Worm (Caenorhabditis elegans) whole organism, L4 larva: ENCODE results near the gene ZC412.5.
A peak's percentile ranks its signal among the peaks of the same experiment; 100 is the strongest.

ENCODE experiments used
- F26F4.8 ChIP-seq: fragments of 200-800 bp; sonication (Bioruptor generic); conservative IDR thresholded peaks from 2 replicates; pipeline ENCODE4 v1.3.6; 2022; ENCODE audit warnings: missing genetic modification characterization, missing compliant biosample characterization
- Y48G9A.11 ChIP-seq: fragments of 200-800 bp; sonication (Bioruptor generic); IDR thresholded peaks from 2 replicates; pipeline ENCODE4 v1.3.6; 2022; ENCODE audit warnings: missing genetic modification reagents, missing genetic modification characterization, missing compliant biosample characterization
- aha-1 ChIP-seq: fragments of 150-350 bp; peaks from one replicate; lab custom pipeline; 2014; ENCODE audit warnings: missing biosample characterization, missing genetic modification characterization
- arid-1 ChIP-seq: fragments of 200-800 bp; sonication (Bioruptor generic); conservative IDR thresholded peaks from 2 replicates; pipeline ENCODE4 v1.3.6; 2022; ENCODE audit warnings: missing genetic modification reagents, missing genetic modification characterization, missing compliant biosample characterization
- ceh-20 ChIP-seq: fragments of 200-800 bp; sonication (Bioruptor generic); IDR thresholded peaks from 2 replicates; pipeline ENCODE4 v1.3.6; 2022; ENCODE audit warnings: missing genetic modification reagents, missing genetic modification characterization, missing compliant biosample characterization
- ces-1 ChIP-seq: fragments of 150-350 bp; sonication (generic microtip); optimal IDR thresholded peaks from 4 replicates; lab custom pipeline; 2014; ENCODE audit warnings: missing biosample characterization, missing genetic modification reagents, missing genetic modification characterization
- ctbp-1 ChIP-seq: fragments of 200-800 bp; sonication (Bioruptor generic); IDR thresholded peaks from 2 replicates; pipeline ENCODE4 v1.3.6; 2022; ENCODE audit warnings: missing genetic modification reagents, missing genetic modification characterization, missing compliant biosample characterization
- daf-16 ChIP-seq, 3 experiments: sonication (generic microtip); optimal IDR thresholded peaks; 2 replicates each; lab custom pipeline; 2016 to 2017; ENCODE audit warnings: missing genetic modification characterization in 3 of 3, missing genetic modification reagents in 3 of 3, mild to moderate bottlenecking in 2 of 3, missing compliant biosample characterization in 2 of 3, missing biosample characterization in 1 of 3, moderate library complexity in 1 of 3
- daf-19 ChIP-seq: fragments of 200-800 bp; sonication (Bioruptor generic); conservative IDR thresholded peaks from 2 replicates; pipeline ENCODE4 v1.3.6; 2022; ENCODE audit warnings: missing genetic modification characterization, missing compliant biosample characterization
- daf-8 ChIP-seq: fragments of 200-800 bp; sonication (Bioruptor generic); IDR thresholded peaks from 2 replicates; pipeline ENCODE4 v1.3.6; 2022; ENCODE audit warnings: missing genetic modification characterization, missing compliant biosample characterization
- dmd-6 ChIP-seq: fragments of 200-800 bp; sonication (Bioruptor generic); IDR thresholded peaks from 2 replicates; pipeline ENCODE4 v1.3.6; 2022; ENCODE audit warnings: missing genetic modification reagents, missing genetic modification characterization, missing compliant biosample characterization
- dpl-1 ChIP-seq: fragments of 150-350 bp; optimal IDR thresholded peaks from 2 replicates; lab custom pipeline; 2014; ENCODE audit warnings: missing biosample characterization, missing genetic modification reagents, missing genetic modification characterization
- duxl-1 ChIP-seq: sonication (generic microtip); optimal IDR thresholded peaks from 2 replicates; lab custom pipeline; 2016; ENCODE audit warnings: mild to moderate bottlenecking, missing genetic modification characterization, moderate library complexity, missing compliant biosample characterization; ENCODE audit not compliant: poor library complexity
- dve-1 ChIP-seq: sonication (generic microtip); optimal IDR thresholded peaks from 2 replicates; lab custom pipeline; 2017; ENCODE audit warnings: antibody characterized with exemption, mild to moderate bottlenecking, missing genetic modification characterization, missing compliant biosample characterization; ENCODE audit not compliant: insufficient read depth
- hlh-30 ChIP-seq: sonication (generic microtip); optimal IDR thresholded peaks from 2 replicates; lab custom pipeline; 2017; ENCODE audit warnings: antibody characterized with exemption, mild to moderate bottlenecking, missing genetic modification characterization, missing compliant biosample characterization; ENCODE audit not compliant: insufficient read depth
- hmg-1.1 ChIP-seq: fragments of 200-800 bp; sonication (Bioruptor generic); IDR thresholded peaks from 2 replicates; pipeline ENCODE4 v1.3.6; 2022; ENCODE audit warnings: missing genetic modification reagents, missing genetic modification characterization, missing compliant biosample characterization
- lim-7 ChIP-seq: fragments of 200-800 bp; sonication (Bioruptor generic); IDR thresholded peaks from 2 replicates; pipeline ENCODE4 v1.3.6; 2022; ENCODE audit warnings: missing genetic modification characterization, missing compliant biosample characterization
- lin-15B ChIP-seq: fragments of 150-350 bp; sonication (generic microtip); optimal IDR thresholded peaks from 3 replicates; lab custom pipeline; 2014; ENCODE audit warnings: missing biosample characterization, missing genetic modification characterization
- lin-29 ChIP-seq: fragments of 200-800 bp; sonication (Bioruptor generic); IDR thresholded peaks from 2 replicates; pipeline ENCODE4 v1.3.6; 2022; ENCODE audit warnings: missing genetic modification reagents, missing genetic modification characterization, missing compliant biosample characterization
- lsy-2 ChIP-seq, 2 experiments: fragments of 150-350 bp in 1 of 2; sonication (generic microtip) in 1 of 2; optimal IDR thresholded peaks; 2 replicates each; lab custom pipeline; 2014 to 2017; ENCODE audit warnings: missing biosample characterization in 2 of 2, missing genetic modification characterization in 2 of 2
- mdt-29 ChIP-seq: fragments of 200-800 bp; sonication (Bioruptor generic); IDR thresholded peaks from 2 replicates; pipeline ENCODE4 v1.3.6; 2022; ENCODE audit warnings: missing genetic modification reagents, missing genetic modification characterization, missing compliant biosample characterization
- mep-1 ChIP-seq: fragments of 150-350 bp; sonication (generic microtip); optimal IDR thresholded peaks from 3 replicates; lab custom pipeline; 2014; ENCODE audit warnings: missing biosample characterization, missing genetic modification characterization
- mes-2 ChIP-seq: sonication (generic microtip); optimal IDR thresholded peaks from 2 replicates; lab custom pipeline; 2016; ENCODE audit warnings: missing genotype, mild to moderate bottlenecking, missing genetic modification characterization, missing compliant biosample characterization; ENCODE audit not compliant: poor library complexity, severe bottlenecking
- mxl-2 ChIP-seq: fragments of 200-800 bp; sonication (Bioruptor generic); conservative IDR thresholded peaks from 2 replicates; pipeline ENCODE4 v1.3.6; 2022; ENCODE audit warnings: missing genetic modification reagents, missing genetic modification characterization, missing compliant biosample characterization
- nhr-10 ChIP-seq: fragments of 150-350 bp; optimal IDR thresholded peaks from 2 replicates; lab custom pipeline; 2014; ENCODE audit warnings: missing biosample characterization, missing genetic modification characterization
- nhr-102 ChIP-seq: sonication (generic microtip); optimal IDR thresholded peaks from 2 replicates; lab custom pipeline; 2016; ENCODE audit warnings: mild to moderate bottlenecking, missing genetic modification characterization, moderate library complexity, missing compliant biosample characterization
- nhr-11 ChIP-seq: fragments of 150-350 bp; optimal IDR thresholded peaks from 2 replicates; lab custom pipeline; 2014; ENCODE audit warnings: missing biosample characterization, missing genetic modification characterization
- nhr-28 ChIP-seq: fragments of 150-350 bp; optimal IDR thresholded peaks from 2 replicates; lab custom pipeline; 2014; ENCODE audit warnings: missing biosample characterization, missing genetic modification characterization
- nhr-48 ChIP-seq: sonication (generic microtip); optimal IDR thresholded peaks from 2 replicates; lab custom pipeline; 2016; ENCODE audit warnings: mild to moderate bottlenecking, missing genetic modification characterization, missing compliant biosample characterization
- nhr-6 ChIP-seq: fragments of 150-350 bp; optimal IDR thresholded peaks from 2 replicates; lab custom pipeline; 2014; ENCODE audit warnings: missing biosample characterization, missing genetic modification characterization
- php-3 ChIP-seq: fragments of 200-800 bp; sonication (Bioruptor generic); IDR thresholded peaks from 2 replicates; pipeline ENCODE4 v1.3.6; 2022; ENCODE audit warnings: missing genetic modification reagents, missing genetic modification characterization, missing compliant biosample characterization
- snpc-1.2 ChIP-seq: fragments of 200-800 bp; sonication (Bioruptor generic); IDR thresholded peaks from 2 replicates; pipeline ENCODE4 v1.3.6; 2022; ENCODE audit warnings: missing genetic modification reagents, missing genetic modification characterization, missing compliant biosample characterization
- snpc-4 ChIP-seq: fragments of 150-350 bp; optimal IDR thresholded peaks from 2 replicates; lab custom pipeline; 2014; ENCODE audit warnings: missing biosample characterization, missing genetic modification characterization
- spr-1 ChIP-seq: sonication (generic microtip); optimal IDR thresholded peaks from 2 replicates; lab custom pipeline; 2016; ENCODE audit warnings: mild to moderate bottlenecking, missing genetic modification characterization, missing compliant biosample characterization
- spr-3 ChIP-seq: fragments of 200-800 bp; sonication (Bioruptor generic); optimal IDR thresholded peaks from 2 replicates; lab custom pipeline; 2018; ENCODE audit warnings: mild to moderate bottlenecking, missing genetic modification characterization, missing compliant biosample characterization
- tra-1 ChIP-seq: fragments of 200-800 bp; sonication (Bioruptor generic); IDR thresholded peaks from 2 replicates; pipeline ENCODE4 v1.3.6; 2022; ENCODE audit warnings: missing genetic modification reagents, missing genetic modification characterization, missing compliant biosample characterization
- unc-62 ChIP-seq, 3 experiments: fragments of 150-350 bp in 1 of 3; sonication (generic microtip); optimal IDR thresholded peaks in 2 of 3; peaks in 1 of 3; 1 replicate in 1 of 3; 2 replicates in 2 of 3; lab custom pipeline; 2014 to 2017; ENCODE audit warnings: missing biosample characterization in 3 of 3, missing genetic modification characterization in 3 of 3, missing genetic modification reagents in 3 of 3, missing genotype in 1 of 3
- zag-1 ChIP-seq: fragments of 150-350 bp; optimal IDR thresholded peaks from 2 replicates; lab custom pipeline; 2014; ENCODE audit warnings: missing biosample characterization, missing genetic modification characterization
- ztf-11 ChIP-seq: fragments of 150-350 bp; optimal IDR thresholded peaks from 2 replicates; lab custom pipeline; 2014; ENCODE audit warnings: missing biosample characterization, missing genetic modification characterization

ZC412.5 gene

ce11 chrV:14855626-14856025 lies 19.6 kb downstream of the ZC412.5 start (continued):
- peak; percentile 28 for TF ChIP-seq snpc-4 (tag; lab: Kevin White, UChicago)
- 0 out of 2 replicates have a peak, but pooled peaks have one; percentile 22 for TF ChIP-seq tra-1
- TF ChIP-seq lin-29 (GFP tag; lab: Robert Waterston, UW), result peak; percentile 48; the same call in 1 of the 2 replicates
- TF ChIP-seq nhr-28 (tag; lab: Kevin White, UChicago), result peak; percentile 8
- TF ChIP-seq nhr-102 (tag; lab: Kevin White, UChicago), result no peak
- 0 out of 2 replicates have a peak, but pooled peaks have one; percentile 28 for TF ChIP-seq Y48G9A.11 (GFP tag; lab: Robert Waterston, UW)
- peak; percentile 55; the same call in 1 of the 2 replicates for TF ChIP-seq daf-19 (GFP tag; lab: Robert Waterston, UW)
- no peak for TF ChIP-seq nhr-6
- TF ChIP-seq spr-3, result peak; percentile 35
- peak; percentile 59; the same call in 1 of the 2 replicates for TF ChIP-seq ctbp-1 (GFP tag; lab: Robert Waterston, UW)
- 0 out of 2 replicates have a peak, but pooled peaks have one; percentile 32 for TF ChIP-seq mxl-2
- peak; percentile 62; the same call in 1 of the 2 replicates for TF ChIP-seq arid-1
- TF ChIP-seq ceh-20, result 0 out of 2 replicates have a peak, but pooled peaks have one; percentile 58
- TF ChIP-seq, all 104 proteins: peak for 28

ce11 chrV:14854261-14854660 lies 21.0 kb downstream of the ZC412.5 start:
- peak; percentile 72 for TF ChIP-seq aha-1 (tag; lab: Kevin White, UChicago)
- no peak for TF ChIP-seq nhr-48 (tag; lab: Kevin White, UChicago)
- TF ChIP-seq dmd-6 (GFP tag; lab: Robert Waterston, UW), result 0 out of 2 replicates have a peak, but pooled peaks have one; percentile 21
- TF ChIP-seq, all 104 proteins: peak for 2

ce11 chrV:14853739-14854138 lies 21.5 kb downstream of the ZC412.5 start:
- TF ChIP-seq nhr-48 (tag; lab: Kevin White, UChicago) (no peak), dmd-6 (GFP tag; lab: Robert Waterston, UW) (peak; percentile 86), Y48G9A.11 (GFP tag; lab: Robert Waterston, UW) (no peak), hmg-1.1 (no peak), nhr-11 (tag; lab: Kevin White, UChicago) (no peak), mxl-2 (peak; percentile 83), lim-7 (no peak), spr-1 (tag; lab: Kevin White, UChicago) (no peak)

ce11 chrV:14852620-14853019 lies 22.7 kb downstream of the ZC412.5 start:
- TF ChIP-seq aha-1 (tag; lab: Kevin White, UChicago), result peak; percentile 90
- TF ChIP-seq F26F4.8 (GFP tag; lab: Robert Waterston, UW), result no peak
- no peak for TF ChIP-seq lin-15B (tag; lab: Kevin White, UChicago)
- TF ChIP-seq unc-62 (GFP tag; optimal IDR thresholded peaks at IDR 0.05 in 1 of 2; lab: Kevin White, UChicago), result peak in 1 of 2 experiments; percentile 85
- TF ChIP-seq unc-62 (tag; optimal IDR thresholded peaks at IDR 0.05; lab: Kevin White, UChicago), result no peak
- TF ChIP-seq lin-29 (GFP tag; lab: Robert Waterston, UW), result no peak
- no peak for TF ChIP-seq dmd-6 (GFP tag; lab: Robert Waterston, UW)
- no peak for TF ChIP-seq mep-1

ce11 chrV:14851972-14852371 lies 23.3 kb downstream of the ZC412.5 start:
- no peak for TF ChIP-seq mes-2 (tag; lab: Kevin White, UChicago)
- peak; percentile 53; the same call in 1 of the 2 replicates for TF ChIP-seq php-3
- peak; percentile 70 for TF ChIP-seq dve-1
- no peak for TF ChIP-seq daf-16 (GFP tag; optimal IDR thresholded peaks at IDR 0.05; lab: Kevin White, UChicago)
- peak; percentile 54 for TF ChIP-seq daf-16 (tag; optimal IDR thresholded peaks at IDR 0.05; lab: Kevin White, UChicago)

ce11 chrV:14851206-14851605 lies 24.1 kb downstream of the ZC412.5 start:
- no peak for TF ChIP-seq ztf-11
- no peak for TF ChIP-seq zag-1 (tag; lab: Kevin White, UChicago)
- TF ChIP-seq daf-8 (GFP tag; lab: Robert Waterston, UW), result no peak
- TF ChIP-seq hlh-30 (tag; lab: Kevin White, UChicago), result peak; percentile 21
- TF ChIP-seq snpc-1.2, result no peak
- TF ChIP-seq nhr-48 (tag; lab: Kevin White, UChicago), result no peak
- 0 out of 2 replicates have a peak, but pooled peaks have one; percentile 11 for TF ChIP-seq mdt-29 (GFP tag; lab: Robert Waterston, UW)
- TF ChIP-seq dmd-6 (GFP tag; lab: Robert Waterston, UW), result peak; percentile 15; the same call in 1 of the 2 replicates
- no peak for TF ChIP-seq nhr-10
- TF ChIP-seq duxl-1, result no peak
- peak; percentile 25 for TF ChIP-seq ces-1 (GFP tag; lab: Kevin White, UChicago)
- no peak for TF ChIP-seq nhr-11 (tag; lab: Kevin White, UChicago)
- no peak for TF ChIP-seq dpl-1 (GFP tag; lab: Kevin White, UChicago)
- TF ChIP-seq aha-1 (tag; lab: Kevin White, UChicago), result peak; percentile 49
- 0 out of 2 replicates have a peak, but pooled peaks have one; percentile 10 for TF ChIP-seq ctbp-1 (GFP tag; lab: Robert Waterston, UW)
- TF ChIP-seq lsy-2 (tag; optimal IDR thresholded peaks at IDR 0.05; lab: Kevin White, UChicago), result peak in 1 of 2 experiments; percentile 8
- 0 out of 2 replicates have a peak, but pooled peaks have one; percentile 28 for TF ChIP-seq daf-19 (GFP tag; lab: Robert Waterston, UW)
